Worm (Caenorhabditis elegans): Measurements from ENCODE around the gene plep-1.

DNA sequence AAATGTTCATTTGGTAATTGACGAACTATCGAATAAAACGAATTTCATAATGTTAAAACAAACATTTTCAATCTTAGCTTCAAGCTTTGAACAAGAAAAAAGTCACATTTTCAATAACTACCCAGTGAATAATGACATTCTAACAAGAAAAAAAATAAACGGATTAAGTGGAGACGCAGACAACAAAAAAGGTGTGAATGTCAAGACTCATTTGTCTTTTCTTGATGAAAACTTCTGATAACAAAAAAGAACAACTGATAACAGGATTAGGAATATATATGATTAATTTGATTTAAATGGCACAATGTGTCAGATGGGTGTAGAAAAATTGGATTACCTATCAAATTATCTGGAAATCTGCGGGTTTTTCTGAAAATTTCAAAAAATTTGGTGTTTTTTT lies 23.4 kb downstream of the plep-1 start:
- TF ChIP-seq R02D3.7 (tag; optimal IDR thresholded peaks at IDR 0.05): no peak
- no peak for TF ChIP-seq lin-39 (tag; optimal IDR thresholded peaks at IDR 0.05)
- no peak for TF ChIP-seq hlh-30 (tag; optimal IDR thresholded peaks at IDR 0.05; ENCODE audit: insufficient read depth)
- peak in 1 of 2 experiments; percentile 27 for TF ChIP-seq unc-62 (GFP tag; optimal IDR thresholded peaks at IDR 0.05 in 1 of 2)
- TF ChIP-seq unc-62 (tag; optimal IDR thresholded peaks at IDR 0.05): no peak
- no peak for TF ChIP-seq T20F7.1 (GFP tag; optimal IDR thresholded peaks at IDR 0.05)
- TF ChIP-seq egl-27 (tag; optimal IDR thresholded peaks at IDR 0.05): no peak
- TF ChIP-seq mdl-1 (tag; optimal IDR thresholded peaks at IDR 0.05): no peak
- TF ChIP-seq ZK546.5 (tag; optimal IDR thresholded peaks at IDR 0.05): no peak
- TF ChIP-seq F49E8.2 (tag; optimal IDR thresholded peaks at IDR 0.05; ENCODE audit: borderline replicate concordance): no peak
- TF ChIP-seq pha-4 (GFP tag; IDR thresholded peaks at IDR 0.05): no peak
- no peak for TF ChIP-seq pha-4 (tag; optimal IDR thresholded peaks at IDR 0.05)

All from whole organism, L4 larva.